Fruit fly (Drosophila melanogaster): ENCODE data around the gene Lipt2.
A peak's percentile ranks its signal among the peaks of the same experiment; 100 is the strongest.

DNA sequence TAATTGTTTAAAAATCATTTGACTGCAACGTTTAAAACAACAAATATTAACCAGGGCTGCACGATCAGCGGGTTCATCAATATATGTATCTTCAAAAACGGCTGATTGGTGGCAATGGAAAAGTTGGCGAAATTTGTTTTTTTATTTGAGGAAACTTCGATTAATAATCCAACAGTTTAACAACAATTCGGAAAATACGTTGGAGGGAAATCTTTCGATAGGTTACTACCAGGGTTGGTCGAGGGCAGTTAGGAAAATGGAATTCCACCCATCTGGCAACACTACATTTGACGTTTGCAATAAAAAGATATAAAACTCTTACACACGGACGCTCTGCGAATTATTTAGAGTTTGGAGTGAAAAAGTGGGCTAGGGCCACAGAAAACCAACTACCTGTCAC, at the start of gene Lipt2, which contains the start of gene CG14650:
- TF ChIP-seq CG8478 (optimal IDR thresholded peaks at IDR 0.05) (no peak), CTCF (optimal IDR thresholded peaks at IDR 0.05) (peak; percentile 8 to 9)

All from S2 (cell line).